2 worm cellular contexts compared by ENCODE assay signal in the genomic region with DNA sequence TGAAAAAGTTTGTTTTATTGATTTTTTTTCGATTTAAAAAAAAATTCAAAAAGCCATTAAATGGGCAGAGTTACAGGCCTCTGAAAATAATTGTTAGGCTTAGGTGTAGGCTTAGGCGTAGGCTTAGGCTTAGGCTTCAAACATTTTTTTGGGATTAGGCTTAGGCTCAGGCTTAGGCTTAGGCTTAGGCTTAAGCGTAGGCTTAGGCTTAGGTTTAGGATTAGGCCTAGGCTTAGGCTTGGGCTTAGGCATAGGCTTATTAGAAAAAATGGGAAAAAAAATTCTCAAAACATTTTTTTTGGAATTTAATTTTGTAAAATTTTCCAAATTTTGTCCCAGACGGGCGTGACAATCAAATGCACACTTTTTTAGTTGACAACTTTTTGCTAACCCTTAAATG.
TF ChIP-seq lines count a peak whose summit lies in the region.

No protein-coding gene starts in this region.

TF ChIP-seq in whole organism, early embryonic, 17 proteins besides CTCF, POLR2A, EP300 and RAD21:
- TF ChIP-seq ceh-36 (tag; optimal IDR thresholded peaks at IDR 0.05; lab: Kevin White, UChicago) (peak; percentile 83), sea-1 (GFP tag; conservative IDR thresholded peaks at IDR 0.05; lab: Robert Waterston, UW) (no peak)

TF ChIP-seq in whole organism, late embryonic, 69 proteins besides CTCF, POLR2A, EP300 and RAD21:
- TF ChIP-seq tbx-2 (tag; optimal IDR thresholded peaks at IDR 0.05; lab: Kevin White, UChicago) (no peak), pros-1 (tag; optimal IDR thresholded peaks at IDR 0.05; lab: Kevin White, UChicago) (no peak), dve-1 (tag; optimal IDR thresholded peaks at IDR 0.05; lab: Kevin White, UChicago) (peak; percentile 61), T23F11.4 (GFP tag; optimal IDR thresholded peaks at IDR 0.05; lab: Kevin White, UChicago) (no peak)
